Fruit fly (Drosophila melanogaster) whole organism, adult: ENCODE measurements around the gene CG1324.

Experiments
- CG11617 ChIP-seq: fragments of 200-800 bp; sonication (Bioruptor generic); optimal IDR thresholded peaks from 2 replicates; lab custom pipeline; 2017; ENCODE audit warnings: mild to moderate bottlenecking, missing biosample characterization, missing genetic modification reagents, missing genetic modification characterization
- CG12768 ChIP-seq: fragments of 200-800 bp; sonication (Bioruptor generic); optimal IDR thresholded peaks from 2 replicates; lab custom pipeline; 2017; ENCODE audit warnings: missing biosample characterization, missing genetic modification characterization, mild to moderate bottlenecking, moderate library complexity, missing genetic modification reagents
- CG14711 ChIP-seq: fragments of 200-800 bp; sonication (Bioruptor generic); optimal IDR thresholded peaks from 2 replicates; lab custom pipeline; 2018; ENCODE audit warnings: missing biosample characterization, mild to moderate bottlenecking, missing genetic modification characterization, moderate library complexity
- CG1620 ChIP-seq: fragments of 200-800 bp; sonication (Bioruptor generic); optimal IDR thresholded peaks from 2 replicates; lab custom pipeline; 2016; ENCODE audit warnings: missing biosample characterization, missing genetic modification characterization
- CG33017 ChIP-seq: fragments of 200-800 bp; sonication (Bioruptor generic); optimal IDR thresholded peaks from 2 replicates; lab custom pipeline; 2018; ENCODE audit warnings: missing biosample characterization, mild to moderate bottlenecking, missing genetic modification characterization, moderate library complexity
- CG5204 ChIP-seq: fragments of 200-800 bp; sonication (Bioruptor generic); optimal IDR thresholded peaks from 2 replicates; lab custom pipeline; 2016; ENCODE audit warnings: missing biosample characterization, missing genetic modification characterization
- CG7045 ChIP-seq: fragments of 200-800 bp; sonication (Bioruptor generic); optimal IDR thresholded peaks from 2 replicates; lab custom pipeline; 2017; ENCODE audit warnings: missing biosample characterization, mild to moderate bottlenecking, missing genetic modification characterization
- CG7101 ChIP-seq: fragments of 200-800 bp; sonication (Bioruptor generic); optimal IDR thresholded peaks from 2 replicates; lab custom pipeline; 2018; ENCODE audit warnings: missing biosample characterization, mild to moderate bottlenecking, missing genetic modification characterization, moderate library complexity
- Clk ChIP-seq: fragments of 200-800 bp; sonication (Bioruptor generic); optimal IDR thresholded peaks from 2 replicates; lab custom pipeline; 2017; ENCODE audit warnings: missing biosample characterization, missing genetic modification characterization
- Crg-1 ChIP-seq: fragments of 200-800 bp; sonication (Bioruptor generic); optimal IDR thresholded peaks from 2 replicates; lab custom pipeline; 2016; ENCODE audit warnings: missing biosample characterization, missing genetic modification characterization
- Hr96 ChIP-seq: fragments of 200-800 bp; sonication (Bioruptor generic); optimal IDR thresholded peaks from 2 replicates; lab custom pipeline; 2016; ENCODE audit warnings: missing biosample characterization, missing genetic modification characterization
- Mnt ChIP-seq: fragments of 200-800 bp; sonication (Bioruptor generic); optimal IDR thresholded peaks from 2 replicates; lab custom pipeline; 2016; ENCODE audit warnings: missing biosample characterization, mild to moderate bottlenecking, missing genetic modification characterization
- bab1 ChIP-seq: fragments of 200-800 bp; sonication (Bioruptor generic); optimal IDR thresholded peaks from 3 replicates; lab custom pipeline; 2019; ENCODE audit warnings: missing biosample characterization, mild to moderate bottlenecking, missing genetic modification characterization, moderate library complexity
- cic ChIP-seq: fragments of 200-800 bp; sonication (Bioruptor generic); optimal IDR thresholded peaks from 2 replicates; lab custom pipeline; 2017; ENCODE audit warnings: missing biosample characterization, mild to moderate bottlenecking, missing genetic modification characterization, moderate library complexity
- cnc ChIP-seq, 2 experiments: fragments of >200 bp; optimal IDR thresholded peaks; 2 replicates each; lab custom pipeline; 2017
- ovo ChIP-seq: fragments of 200-800 bp; sonication (Bioruptor generic); optimal IDR thresholded peaks from 2 replicates; lab custom pipeline; 2016; ENCODE audit warnings: missing biosample characterization, missing genetic modification characterization
- pad ChIP-seq: fragments of 200-800 bp; sonication (Bioruptor generic); optimal IDR thresholded peaks from 3 replicates; lab custom pipeline; 2017; ENCODE audit warnings: missing biosample characterization, missing genetic modification characterization, mild to moderate bottlenecking, moderate library complexity, missing genetic modification reagents
- tj ChIP-seq: fragments of 200-800 bp; sonication (Bioruptor generic); optimal IDR thresholded peaks from 3 replicates; lab custom pipeline; 2017; ENCODE audit warnings: missing biosample characterization, mild to moderate bottlenecking, missing genetic modification characterization, moderate library complexity
- toe ChIP-seq: fragments of 200-800 bp; sonication (Bioruptor generic); optimal IDR thresholded peaks from 2 replicates; lab custom pipeline; 2016; ENCODE audit warnings: missing biosample characterization, missing genetic modification characterization

Gene CG1324

dm6 chrX:20690454-20690853, 45.3 kb downstream of the CG1324 start, which contains the start of gene run:
Gene run (plus strand): TSS chrX:20690670.
- no peak for TF ChIP-seq CG5204 (GFP tag; lab: Kevin White, UChicago)

dm6 chrX:20689504-20689903, 46.3 kb downstream of the CG1324 start:
- TF ChIP-seq CG12768 (GFP tag; lab: Kevin White, UChicago) (no peak), toe (GFP tag; lab: Kevin White, UChicago) (no peak), CG1620 (no peak), Clk (GFP tag; lab: Kevin White, UChicago) (no peak), cnc (optimal IDR thresholded peaks at IDR 0.05; lab: Kevin White, UChicago) (no peak), ovo (GFP tag; lab: Kevin White, UChicago) (no peak), CG5204 (GFP tag; lab: Kevin White, UChicago) (no peak), Crg-1 (no peak), CG11617 (GFP tag; lab: Kevin White, UChicago) (no peak), CG7045 (GFP tag; lab: Kevin White, UChicago) (no peak), Mnt (GFP tag; lab: Kevin White, UChicago) (no peak), pad (GFP tag; lab: Kevin White, UChicago) (no peak), Hr96 (GFP tag; lab: Kevin White, UChicago) (no peak), bab1 (GFP tag; lab: Kevin White, UChicago) (no peak), cic (GFP tag; lab: Kevin White, UChicago) (no peak), CG33017 (tag; lab: Kevin White, UChicago) (no peak), CG14711 (no peak), CG7101 (tag; lab: Kevin White, UChicago) (no peak), tj (GFP tag; lab: Kevin White, UChicago) (no peak)

- TF ChIP-seq CG33017 (tag; lab: Kevin White, UChicago) (no peak), CG7101 (tag; lab: Kevin White, UChicago) (no peak), tj (GFP tag; lab: Kevin White, UChicago) (no peak), CG1620 (no peak), CG12768 (GFP tag; lab: Kevin White, UChicago) (no peak), CG14711 (no peak), Hr96 (GFP tag; lab: Kevin White, UChicago) (no peak), cnc (optimal IDR thresholded peaks at IDR 0.05; lab: Kevin White, UChicago) (no peak), CG5204 (GFP tag; lab: Kevin White, UChicago) (no peak), toe (GFP tag; lab: Kevin White, UChicago) (no peak)
These were observed 48.5 kb downstream of the CG1324 start for dm6 chrX:20687252-20687651.
